Worm (Caenorhabditis elegans) whole organism, young adult: Measurements from ENCODE around the gene R04E5.7.

Experiments used
- F57A8.1 ChIP-seq: fragments of 200-800 bp; sonication (Bioruptor generic); optimal IDR thresholded peaks from 2 replicates; lab custom pipeline; 2018; ENCODE audit warnings: mild to moderate bottlenecking, missing genetic modification characterization, moderate library complexity, missing compliant biosample characterization
- Y67H2A.10 ChIP-seq: fragments of 200-800 bp; sonication (Bioruptor generic); conservative IDR thresholded peaks from 2 replicates; pipeline ENCODE4 v1.3.6; 2022; ENCODE audit warnings: missing genetic modification reagents, missing genetic modification characterization, missing compliant biosample characterization
- egl-18 ChIP-seq: fragments of 200-800 bp; sonication (Bioruptor generic); IDR thresholded peaks from 2 replicates; pipeline ENCODE4 v1.3.6; 2022; ENCODE audit warnings: missing genetic modification reagents, missing genetic modification characterization, missing compliant biosample characterization
- ets-4 ChIP-seq: fragments of 200-800 bp; sonication (Bioruptor generic); optimal IDR thresholded peaks from 2 replicates; lab custom pipeline; 2018; ENCODE audit warnings: mild to moderate bottlenecking, missing genetic modification characterization, missing compliant biosample characterization
- nfya-1 ChIP-seq: sonication (generic microtip); optimal IDR thresholded peaks from 2 replicates; lab custom pipeline; 2017; ENCODE audit warnings: antibody characterized with exemption, missing compliant biosample characterization, missing genetic modification characterization, borderline replicate concordance; ENCODE audit not compliant: insufficient read depth
- snpc-4 ChIP-seq, 5 experiments: fragments of 150-350 bp in 1 of 5; sonication (generic microtip) in 4 of 5; optimal IDR thresholded peaks; 2 replicates each; lab custom pipeline; 2014 to 2018; ENCODE audit warnings: missing genetic modification characterization in 5 of 5, missing biosample characterization in 3 of 5, antibody characterized with exemption in 2 of 5, mild to moderate bottlenecking in 2 of 5, missing compliant biosample characterization in 2 of 5, missing genotype in 2 of 5, moderate library complexity in 2 of 5, missing genetic modification reagents in 1 of 5

ce11 chrX:8828365-8828764 is 31.3 kb upstream of the R04E5.7 start, which contains the start of gene rcs-1:
- no peak for TF ChIP-seq snpc-4 (GFP tag; optimal IDR thresholded peaks at IDR 0.05; lab: Kevin White, UChicago)
- no peak for TF ChIP-seq snpc-4 (tag; optimal IDR thresholded peaks at IDR 0.05; lab: Kevin White, UChicago)
- no peak for TF ChIP-seq Y67H2A.10 (GFP tag; lab: Robert Waterston, UW)
- no peak for TF ChIP-seq ets-4 (GFP tag; lab: Kevin White, UChicago)
- no peak for TF ChIP-seq nfya-1 (tag; lab: Kevin White, UChicago)
- TF ChIP-seq egl-18 (GFP tag; lab: Robert Waterston, UW), result no peak
- no peak for TF ChIP-seq F57A8.1 (GFP tag; lab: Kevin White, UChicago)
